Fruit fly (Drosophila melanogaster): Measurements from ENCODE around the gene dj-1beta.

The dj-1beta gene

dm6 chr3R:30840741-30841140, 33.8 kb downstream of the dj-1beta start:
- TF ChIP-seq CG13204 (GFP tag; optimal IDR thresholded peaks at IDR 0.05) = peak; percentile 74
- TF ChIP-seq EcR (GFP tag; optimal IDR thresholded peaks at IDR 0.05) = peak; percentile 62
- TF ChIP-seq CG15710 (tag; optimal IDR thresholded peaks at IDR 0.05) = no peak

dm6 chr3R:30842199-30842598, 35.3 kb downstream of the dj-1beta start:
- TF ChIP-seq CG34367 (tag; optimal IDR thresholded peaks at IDR 0.05) = peak; percentile 70
- peak; percentile 25 for TF ChIP-seq Pif1B (GFP tag; optimal IDR thresholded peaks at IDR 0.05)
- TF ChIP-seq Ets98B (GFP tag; IDR thresholded peaks at IDR 0.05) = no peak
- no peak for TF ChIP-seq CG10348 (GFP tag; IDR thresholded peaks at IDR 0.05)
- no peak for TF ChIP-seq CG32121 (GFP tag; IDR thresholded peaks at IDR 0.05)
- TF ChIP-seq gl (tag; optimal IDR thresholded peaks at IDR 0.05) = no peak
- TF ChIP-seq CG4496 (GFP tag; IDR thresholded peaks at IDR 0.05) = peak; percentile 34; the same call in 1 of the 3 replicates
- 0 out of 3 replicates have a peak, but pooled peaks have one; percentile 7 for TF ChIP-seq fd96Ca (GFP tag; IDR thresholded peaks at IDR 0.05)
- TF ChIP-seq rn (GFP tag; IDR thresholded peaks at IDR 0.05) = no peak
- TF ChIP-seq CG9948 (tag; optimal IDR thresholded peaks at IDR 0.05) = peak; percentile 76
- no peak for TF ChIP-seq CG12605 (GFP tag; IDR thresholded peaks at IDR 0.05)
- peak; percentile 51 for TF ChIP-seq CG14655 (GFP tag; optimal IDR thresholded peaks at IDR 0.05)
- peak; percentile 63 for TF ChIP-seq Pif1A (GFP tag; optimal IDR thresholded peaks at IDR 0.05)
- peak; percentile 83 for TF ChIP-seq CG15710 (tag; optimal IDR thresholded peaks at IDR 0.05)
- no peak for TF ChIP-seq EcR (GFP tag; optimal IDR thresholded peaks at IDR 0.05)
- TF ChIP-seq CG8301 (tag; optimal IDR thresholded peaks at IDR 0.05) = peak; percentile 27
- TF ChIP-seq CG17806 (tag; optimal IDR thresholded peaks at IDR 0.05) = peak; percentile 82
- TF ChIP-seq D1 (tag; optimal IDR thresholded peaks at IDR 0.05) = no peak
- TF ChIP-seq Snoo (tag; optimal IDR thresholded peaks at IDR 0.05) = peak; percentile 58
- TF ChIP-seq CG8159 (tag; optimal IDR thresholded peaks at IDR 0.05) = peak; percentile 89
- TF ChIP-seq CG13204 (GFP tag; optimal IDR thresholded peaks at IDR 0.05) = no peak

- TF ChIP-seq CG17806 (tag; optimal IDR thresholded peaks at IDR 0.05) = peak; percentile 76
- TF ChIP-seq CG8301 (tag; optimal IDR thresholded peaks at IDR 0.05) = peak; percentile 15
- peak; percentile 81 for TF ChIP-seq CG34367 (tag; optimal IDR thresholded peaks at IDR 0.05)
- TF ChIP-seq Snoo (tag; optimal IDR thresholded peaks at IDR 0.05) = peak; percentile 74
- TF ChIP-seq CG4496 (GFP tag; IDR thresholded peaks at IDR 0.05) = no peak; the same call in 2 of the 3 replicates
- no peak for TF ChIP-seq CG12605 (GFP tag; IDR thresholded peaks at IDR 0.05)
- TF ChIP-seq CG14655 (GFP tag; optimal IDR thresholded peaks at IDR 0.05) = peak; percentile 48
- TF ChIP-seq CG15710 (tag; optimal IDR thresholded peaks at IDR 0.05) = peak; percentile 86
- no peak for TF ChIP-seq CG10348 (GFP tag; IDR thresholded peaks at IDR 0.05)
- TF ChIP-seq CG9948 (tag; optimal IDR thresholded peaks at IDR 0.05) = peak; percentile 81
- no peak for TF ChIP-seq rn (GFP tag; IDR thresholded peaks at IDR 0.05)
- peak; percentile 94 for TF ChIP-seq EcR (GFP tag; optimal IDR thresholded peaks at IDR 0.05)
- peak; percentile 89 for TF ChIP-seq CG8159 (tag; optimal IDR thresholded peaks at IDR 0.05)
- TF ChIP-seq D1 (tag; optimal IDR thresholded peaks at IDR 0.05) = peak; percentile 84
- peak; percentile 29 for TF ChIP-seq CG13204 (GFP tag; optimal IDR thresholded peaks at IDR 0.05)
- no peak for TF ChIP-seq fd96Ca (GFP tag; IDR thresholded peaks at IDR 0.05)
- TF ChIP-seq gl (tag; optimal IDR thresholded peaks at IDR 0.05) = peak; percentile 14
- peak; percentile 56 for TF ChIP-seq Pif1B (GFP tag; optimal IDR thresholded peaks at IDR 0.05)
- peak; percentile 38 for TF ChIP-seq Pif1A (GFP tag; optimal IDR thresholded peaks at IDR 0.05)
Observed at dm6 chr3R:30842639-30843476, 35.9 kb downstream of the dj-1beta start.

- TF ChIP-seq rn (GFP tag; IDR thresholded peaks at IDR 0.05) (no peak), EcR (GFP tag; optimal IDR thresholded peaks at IDR 0.05) (no peak), Pif1A (GFP tag; optimal IDR thresholded peaks at IDR 0.05) (no peak), CG13204 (GFP tag; optimal IDR thresholded peaks at IDR 0.05) (no peak), Pif1B (GFP tag; optimal IDR thresholded peaks at IDR 0.05) (peak; percentile 10), Ets98B (GFP tag; IDR thresholded peaks at IDR 0.05) (no peak), CG17806 (tag; optimal IDR thresholded peaks at IDR 0.05) (peak; percentile 53), D1 (tag; optimal IDR thresholded peaks at IDR 0.05) (no peak), CG4496 (GFP tag; IDR thresholded peaks at IDR 0.05) (no peak), CG8159 (tag; optimal IDR thresholded peaks at IDR 0.05) (peak; percentile 72), CG12605 (GFP tag; IDR thresholded peaks at IDR 0.05) (no peak), CG34367 (tag; optimal IDR thresholded peaks at IDR 0.05) (peak; percentile 38), CG9948 (tag; optimal IDR thresholded peaks at IDR 0.05) (peak; percentile 34), CG8301 (tag; optimal IDR thresholded peaks at IDR 0.05) (no peak), gl (tag; optimal IDR thresholded peaks at IDR 0.05) (no peak), CG10348 (GFP tag; IDR thresholded peaks at IDR 0.05) (no peak), CG15710 (tag; optimal IDR thresholded peaks at IDR 0.05) (peak; percentile 69), CG14655 (GFP tag; optimal IDR thresholded peaks at IDR 0.05) (no peak), Snoo (tag; optimal IDR thresholded peaks at IDR 0.05) (no peak)
Observed at dm6 chr3R:30843709-30844108, 36.8 kb downstream of the dj-1beta start.

- TF ChIP-seq Ets98B (GFP tag; IDR thresholded peaks at IDR 0.05) (no peak), Pif1A (GFP tag; optimal IDR thresholded peaks at IDR 0.05) (no peak), gl (tag; optimal IDR thresholded peaks at IDR 0.05) (no peak), CG34367 (tag; optimal IDR thresholded peaks at IDR 0.05) (no peak), CG8301 (tag; optimal IDR thresholded peaks at IDR 0.05) (no peak), rn (GFP tag; IDR thresholded peaks at IDR 0.05) (no peak), CG32121 (GFP tag; IDR thresholded peaks at IDR 0.05) (no peak), CG10348 (GFP tag; IDR thresholded peaks at IDR 0.05) (no peak), D1 (tag; optimal IDR thresholded peaks at IDR 0.05) (no peak), CG12605 (GFP tag; IDR thresholded peaks at IDR 0.05) (no peak), CG9948 (tag; optimal IDR thresholded peaks at IDR 0.05) (no peak), CG4496 (GFP tag; IDR thresholded peaks at IDR 0.05) (no peak)
Observed at dm6 chr3R:30844436-30844835, 37.5 kb downstream of the dj-1beta start.
